Fruit fly (Drosophila melanogaster): ENCODE data around the gene CG16782.

The CG16782 gene

dm6 chrX:3465551-3465950 lies 5.5 kb upstream of the CG16782 start:
- TF ChIP-seq psq (optimal IDR thresholded peaks at IDR 0.05) (no peak), Myc (optimal IDR thresholded peaks at IDR 0.05) (no peak), insv (optimal IDR thresholded peaks at IDR 0.05) (no peak), Sin3A (optimal IDR thresholded peaks at IDR 0.05) (no peak), h (optimal IDR thresholded peaks at IDR 0.05) (no peak), ttk (optimal IDR thresholded peaks at IDR 0.05) (no peak)

- TF ChIP-seq insv (optimal IDR thresholded peaks at IDR 0.05), result no peak
- TF ChIP-seq h (optimal IDR thresholded peaks at IDR 0.05), result no peak
- no peak for TF ChIP-seq ttk (optimal IDR thresholded peaks at IDR 0.05)
- TF ChIP-seq Sin3A (optimal IDR thresholded peaks at IDR 0.05), result no peak
- TF ChIP-seq psq (optimal IDR thresholded peaks at IDR 0.05), result no peak
- no peak for TF ChIP-seq Myc (optimal IDR thresholded peaks at IDR 0.05)
Measured at dm6 chrX:3463944-3464343, 3.9 kb upstream of the CG16782 start, which contains the start of gene CG16781. Gene CG16781 (minus strand): TSS chrX:3464044.

- TF ChIP-seq insv (optimal IDR thresholded peaks at IDR 0.05), result no peak
- TF ChIP-seq psq (optimal IDR thresholded peaks at IDR 0.05), result no peak
- no peak for TF ChIP-seq Sin3A (optimal IDR thresholded peaks at IDR 0.05)
- no peak for TF ChIP-seq h (optimal IDR thresholded peaks at IDR 0.05)
Measured at dm6 chrX:3458491-3458890, 1.5 kb downstream of the CG16782 start.

- TF ChIP-seq Sin3A (optimal IDR thresholded peaks at IDR 0.05), result no peak
- no peak for TF ChIP-seq insv (optimal IDR thresholded peaks at IDR 0.05)
- no peak for TF ChIP-seq Myc (optimal IDR thresholded peaks at IDR 0.05)
- TF ChIP-seq psq (optimal IDR thresholded peaks at IDR 0.05), result no peak
- no peak for TF ChIP-seq ttk (optimal IDR thresholded peaks at IDR 0.05)
- no peak for TF ChIP-seq h (optimal IDR thresholded peaks at IDR 0.05)
Measured at dm6 chrX:3457518-3457917, 2.5 kb downstream of the CG16782 start.

dm6 chrX:3455431-3456001 lies 4.5 kb downstream of the CG16782 start:
- no peak for TF ChIP-seq ttk (optimal IDR thresholded peaks at IDR 0.05)

dm6 chrX:3454715-3455114 lies 5.3 kb downstream of the CG16782 start:
- TF ChIP-seq Myc (optimal IDR thresholded peaks at IDR 0.05) (no peak), insv (optimal IDR thresholded peaks at IDR 0.05) (no peak), h (optimal IDR thresholded peaks at IDR 0.05) (no peak), Sin3A (optimal IDR thresholded peaks at IDR 0.05) (no peak)

dm6 chrX:3453038-3453819 lies 6.8 kb downstream of the CG16782 start:
- TF ChIP-seq psq (optimal IDR thresholded peaks at IDR 0.05), result no peak
- no peak for TF ChIP-seq Sin3A (optimal IDR thresholded peaks at IDR 0.05)
- TF ChIP-seq insv (optimal IDR thresholded peaks at IDR 0.05), result no peak
- TF ChIP-seq Myc (optimal IDR thresholded peaks at IDR 0.05), result no peak
- no peak for TF ChIP-seq ttk (optimal IDR thresholded peaks at IDR 0.05)
- TF ChIP-seq h (optimal IDR thresholded peaks at IDR 0.05), result no peak

dm6 chrX:3451916-3452315 lies 8.1 kb downstream of the CG16782 start:
- TF ChIP-seq ttk (optimal IDR thresholded peaks at IDR 0.05), result no peak
- no peak for TF ChIP-seq insv (optimal IDR thresholded peaks at IDR 0.05)
- no peak for TF ChIP-seq h (optimal IDR thresholded peaks at IDR 0.05)
- TF ChIP-seq Myc (optimal IDR thresholded peaks at IDR 0.05), result no peak
- TF ChIP-seq psq (optimal IDR thresholded peaks at IDR 0.05), result no peak
- TF ChIP-seq Sin3A (optimal IDR thresholded peaks at IDR 0.05), result no peak

dm6 chrX:3451250-3451786 lies 8.7 kb downstream of the CG16782 start:
- TF ChIP-seq Sin3A (optimal IDR thresholded peaks at IDR 0.05), result no peak
- no peak for TF ChIP-seq psq (optimal IDR thresholded peaks at IDR 0.05)
- no peak for TF ChIP-seq h (optimal IDR thresholded peaks at IDR 0.05)
- TF ChIP-seq ttk (optimal IDR thresholded peaks at IDR 0.05), result no peak
- TF ChIP-seq Myc (optimal IDR thresholded peaks at IDR 0.05), result no peak
- TF ChIP-seq insv (optimal IDR thresholded peaks at IDR 0.05), result no peak

- TF ChIP-seq Myc (optimal IDR thresholded peaks at IDR 0.05) (no peak), h (optimal IDR thresholded peaks at IDR 0.05) (no peak), psq (optimal IDR thresholded peaks at IDR 0.05) (no peak), ttk (optimal IDR thresholded peaks at IDR 0.05) (no peak), Sin3A (optimal IDR thresholded peaks at IDR 0.05) (no peak), insv (optimal IDR thresholded peaks at IDR 0.05) (no peak)
Measured at dm6 chrX:3448893-3449394, 11.1 kb downstream of the CG16782 start, which contains the start of gene CG12535. Gene CG12535 (minus strand): TSS chrX:3448943.

- TF ChIP-seq psq (optimal IDR thresholded peaks at IDR 0.05) (no peak), insv (optimal IDR thresholded peaks at IDR 0.05) (no peak), ttk (optimal IDR thresholded peaks at IDR 0.05) (no peak), h (optimal IDR thresholded peaks at IDR 0.05) (no peak), Sin3A (optimal IDR thresholded peaks at IDR 0.05) (no peak), Myc (optimal IDR thresholded peaks at IDR 0.05) (no peak)
Measured at dm6 chrX:3447718-3448523, 12.1 kb downstream of the CG16782 start.

- TF ChIP-seq h (optimal IDR thresholded peaks at IDR 0.05) (no peak), insv (optimal IDR thresholded peaks at IDR 0.05) (no peak), Myc (optimal IDR thresholded peaks at IDR 0.05) (no peak), Sin3A (optimal IDR thresholded peaks at IDR 0.05) (no peak), ttk (optimal IDR thresholded peaks at IDR 0.05) (no peak), psq (optimal IDR thresholded peaks at IDR 0.05) (no peak)
Measured at dm6 chrX:3446650-3447049, 13.4 kb downstream of the CG16782 start.

All from Kc167 (cell line).